Fruit fly (Drosophila melanogaster): Measurements from ENCODE around the gene CG34124.
A peak's percentile ranks its signal among the peaks of the same experiment; 100 is the strongest.

Gene CG34124

DNA sequence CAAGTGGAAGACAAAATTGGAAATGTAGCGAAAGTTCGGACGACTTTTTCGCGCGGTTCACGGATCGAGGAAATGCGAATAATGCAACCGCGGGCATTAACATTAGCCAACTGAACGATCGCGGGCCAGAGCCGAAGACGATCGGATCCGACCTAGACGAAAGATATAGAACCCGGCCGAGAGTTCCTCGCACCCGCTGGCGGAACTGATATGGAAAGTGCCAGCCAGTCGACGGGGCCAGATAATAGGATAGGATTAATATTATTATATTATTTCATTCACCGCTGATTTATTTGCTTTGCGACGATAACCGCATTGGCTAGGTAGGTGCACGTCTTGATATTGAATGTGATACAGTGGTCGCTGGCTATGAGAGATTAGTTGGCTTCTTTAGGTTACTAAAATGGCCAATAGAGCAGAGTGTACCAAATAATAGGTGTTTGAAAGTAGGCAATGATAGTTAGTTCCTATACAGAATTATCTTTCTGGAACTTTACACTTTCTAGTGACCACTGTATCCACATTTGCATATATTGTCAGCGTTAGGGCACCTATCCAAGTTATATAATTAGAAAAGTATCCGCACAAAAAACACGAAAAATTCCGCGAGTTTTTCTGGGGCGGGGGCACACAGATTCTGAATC lies 41.3 kb downstream of the CG34124 start:
- TF ChIP-seq nmo (GFP tag; optimal IDR thresholded peaks at IDR 0.05) (peak; percentile 62), p53 (GFP tag; optimal IDR thresholded peaks at IDR 0.05) (no peak), gt (GFP tag; IDR thresholded peaks at IDR 0.05) (peak; percentile 50; the same call in 1 of the 2 replicates), wek (GFP tag; optimal IDR thresholded peaks at IDR 0.05) (no peak), kay (GFP tag; optimal IDR thresholded peaks at IDR 0.05) (no peak), CG18764 (GFP tag; optimal IDR thresholded peaks at IDR 0.05) (peak; percentile 42), CG17186 (GFP tag; optimal IDR thresholded peaks at IDR 0.05) (no peak), Lhr (GFP tag; optimal IDR thresholded peaks at IDR 0.05) (peak; percentile 26), exex (tag; optimal IDR thresholded peaks at IDR 0.05) (peak; percentile 77), CG43689 (GFP tag; IDR thresholded peaks at IDR 0.05) (peak; percentile 56; the same call in 1 of the 2 replicates), Adf1 (GFP tag; IDR thresholded peaks at IDR 0.05) (no peak), Opbp (GFP tag; IDR thresholded peaks at IDR 0.05; ENCODE audit: partially characterized antibody) (no peak), Doc2 (GFP tag; IDR thresholded peaks at IDR 0.05) (no peak), Optix (GFP tag; IDR thresholded peaks at IDR 0.05) (peak; percentile 64; the same call in 2 of the 3 replicates), CG8388 (GFP tag; optimal IDR thresholded peaks at IDR 0.05) (peak; percentile 51), emc (GFP tag; optimal IDR thresholded peaks at IDR 0.05) (peak; percentile 39), Dp (GFP tag; optimal IDR thresholded peaks at IDR 0.05) (no peak), CG31224 (GFP tag; IDR thresholded peaks at IDR 0.05) (peak; percentile 54; the same call in 1 of the 2 replicates), CG13287 (GFP tag; IDR thresholded peaks at IDR 0.05; ENCODE audit: partially characterized antibody) (no peak), Ssrp (tag; optimal IDR thresholded peaks at IDR 0.05) (peak; percentile 40), Rx (GFP tag; IDR thresholded peaks at IDR 0.05) (peak; percentile 64), CG11085 (GFP tag; IDR thresholded peaks at IDR 0.05) (no peak), CG7357 (GFP tag; IDR thresholded peaks at IDR 0.05) (peak; percentile 55; the same call in 1 of the 3 replicates), zen2 (GFP tag; IDR thresholded peaks at IDR 0.05; ENCODE audit: partially characterized antibody) (no peak), ranshi (GFP tag; IDR thresholded peaks at IDR 0.05) (peak; percentile 70; the same call in 1 of the 2 replicates), CG32767 (GFP tag; IDR thresholded peaks at IDR 0.05) (peak; percentile 47; the same call in 1 of the 2 replicates), Awh (GFP tag; IDR thresholded peaks at IDR 0.05) (peak; percentile 56; the same call in 1 of the 2 replicates), CG2129 (GFP tag; IDR thresholded peaks at IDR 0.05; ENCODE audit: partially characterized antibody) (no peak), oc (tag; optimal IDR thresholded peaks at IDR 0.05) (peak; percentile 17), Side (GFP tag; optimal IDR thresholded peaks at IDR 0.05) (peak; percentile 52), Kr (GFP tag; optimal IDR thresholded peaks at IDR 0.05) (no peak), fd64A (GFP tag; optimal IDR thresholded peaks at IDR 0.05) (peak; percentile 2), CG16813 (GFP tag; IDR thresholded peaks at IDR 0.05; ENCODE audit: partially characterized antibody) (no peak), fu2 (GFP tag; optimal IDR thresholded peaks at IDR 0.05) (peak; percentile 21), Nf-YC (tag; optimal IDR thresholded peaks at IDR 0.05) (peak; percentile 1), Dfd (GFP tag; optimal IDR thresholded peaks at IDR 0.05) (no peak), CG3838 (GFP tag; optimal IDR thresholded peaks at IDR 0.05) (no peak), Rfx (GFP tag; IDR thresholded peaks at IDR 0.05) (peak; percentile 86), CG1792 (GFP tag; optimal IDR thresholded peaks at IDR 0.05) (peak; percentile 37), CG4404 (GFP tag; IDR thresholded peaks at IDR 0.05) (peak; percentile 78), toy (GFP tag; IDR thresholded peaks at IDR 0.05) (no peak), MESR4 (GFP tag; optimal IDR thresholded peaks at IDR 0.05) (no peak), CG18476 (GFP tag; optimal IDR thresholded peaks at IDR 0.05) (peak; percentile 30), CG31441 (GFP tag; IDR thresholded peaks at IDR 0.05) (peak; percentile 54; the same call in 1 of the 2 replicates), CG12659 (GFP tag; optimal IDR thresholded peaks at IDR 0.05) (peak; percentile 40), sc (optimal IDR thresholded peaks at IDR 0.05) (no peak), sc (GFP tag; optimal IDR thresholded peaks at IDR 0.05) (peak; percentile 57), pzg (GFP tag; optimal IDR thresholded peaks at IDR 0.05) (no peak), HHEX (GFP tag; optimal IDR thresholded peaks at IDR 0.05) (peak; percentile 46), CG9727 (GFP tag; optimal IDR thresholded peaks at IDR 0.05) (peak; percentile 67)

Data from whole organism, embryonic.